Worm (Caenorhabditis elegans): Measurements from ENCODE around the gene srsx-10.

The srsx-10 gene

DNA sequence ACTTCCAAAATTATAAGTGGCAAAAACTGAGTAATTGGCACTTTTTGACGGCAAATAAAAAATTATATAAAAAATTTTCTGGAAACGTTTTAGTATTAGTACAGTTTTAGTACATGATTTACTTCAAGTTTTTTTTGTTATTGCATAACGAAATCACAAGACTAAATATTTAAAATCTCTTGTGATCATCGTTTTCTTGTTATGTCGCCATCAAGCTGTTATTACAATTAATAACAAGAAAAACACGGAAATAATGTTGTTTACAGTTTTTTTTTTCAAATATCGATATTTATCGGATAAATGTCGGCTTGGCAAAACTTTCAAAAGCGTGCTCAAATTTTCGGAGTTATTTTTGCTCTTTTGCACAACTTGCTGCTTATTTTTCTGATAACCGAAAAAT, 25.9 kb downstream of the srsx-10 start, which contains the start of gene str-209:
TSS of gene str-209 (plus strand) at position 301 of the 400 bp plus-strand sequence.
- TF ChIP-seq ref-1 (GFP tag; conservative IDR thresholded peaks at IDR 0.05) (no peak), flt-1 (GFP tag; IDR thresholded peaks at IDR 0.05) (no peak), ztf-29 (GFP tag; IDR thresholded peaks at IDR 0.05) (no peak), med-1 (GFP tag; optimal IDR thresholded peaks at IDR 0.05; ENCODE audit: insufficient read depth) (no peak), ztf-23 (GFP tag; IDR thresholded peaks at IDR 0.05) (no peak), cog-1 (tag; optimal IDR thresholded peaks at IDR 0.05) (no peak), T22C8.4 (GFP tag; IDR thresholded peaks at IDR 0.05) (no peak), klf-2 (GFP tag; conservative IDR thresholded peaks at IDR 0.05) (no peak), tab-1 (GFP tag; IDR thresholded peaks at IDR 0.05) (no peak)

DNA sequence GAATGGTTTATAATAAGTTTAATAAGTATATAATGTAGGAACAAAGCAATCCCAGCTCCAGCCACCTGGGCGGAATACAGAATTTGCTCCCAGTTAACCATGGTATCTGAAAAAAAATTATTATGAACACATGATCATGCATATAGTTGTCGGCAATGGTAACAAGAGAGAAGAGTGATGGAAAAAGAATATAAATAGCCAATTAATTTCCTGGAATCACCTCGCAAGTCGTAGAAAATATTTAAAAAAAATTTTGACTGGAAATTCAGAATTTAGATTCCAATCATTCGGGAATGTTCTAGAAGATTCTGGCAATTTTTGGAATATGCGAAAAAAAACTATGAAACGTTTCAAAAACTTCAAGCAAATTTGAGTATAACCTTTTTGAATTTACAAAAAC, 30.4 kb downstream of the srsx-10 start, which contains the start of gene str-211:
TSS of gene str-211 (minus strand) at position 101 of the 400 bp plus-strand sequence.
- no peak for TF ChIP-seq cog-1 (tag; optimal IDR thresholded peaks at IDR 0.05)
- no peak for TF ChIP-seq T22C8.4 (GFP tag; IDR thresholded peaks at IDR 0.05)
- TF ChIP-seq ztf-29 (GFP tag; IDR thresholded peaks at IDR 0.05), result no peak

DNA sequence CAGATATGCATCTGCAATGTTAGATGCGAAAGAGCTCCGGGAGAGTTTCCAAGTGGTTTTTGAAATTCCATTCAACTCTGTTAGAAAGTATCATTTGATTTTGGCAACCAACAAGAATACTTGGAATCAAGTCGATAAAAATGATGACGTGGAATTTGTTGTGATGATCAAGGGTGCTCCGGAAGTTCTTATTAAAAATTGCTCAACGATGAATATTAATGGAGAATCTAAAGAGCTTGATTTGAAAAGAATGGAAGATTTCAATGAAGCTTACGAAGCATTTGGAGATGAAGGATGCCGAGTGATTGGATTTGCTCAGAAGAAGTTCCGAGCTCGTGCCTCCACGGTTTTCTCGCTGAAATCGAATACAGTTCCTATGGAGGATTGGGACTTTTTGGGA, 37.2 kb downstream of the srsx-10 start:
- no peak for TF ChIP-seq ztf-29 (GFP tag; IDR thresholded peaks at IDR 0.05)

DNA sequence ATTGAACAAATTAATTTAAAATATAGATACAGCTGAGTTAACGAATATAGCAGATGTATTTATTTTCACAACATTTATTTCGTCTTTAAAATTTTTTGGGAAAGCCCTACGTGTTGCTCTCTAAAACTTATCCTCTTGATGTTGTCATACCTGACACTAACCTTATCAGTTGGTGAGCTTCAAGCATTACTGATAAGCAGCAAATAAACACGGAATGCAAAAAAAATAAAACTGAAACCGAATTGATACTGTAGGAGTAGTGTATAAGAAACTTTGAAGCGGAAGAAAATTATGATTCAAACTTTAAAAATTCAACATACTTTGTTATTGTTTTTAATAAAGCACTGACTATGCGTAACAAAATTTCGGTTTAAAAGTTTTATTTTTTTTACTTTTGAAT, 39.5 kb downstream of the srsx-10 start:
- no peak for TF ChIP-seq tab-1 (GFP tag; IDR thresholded peaks at IDR 0.05)
- TF ChIP-seq flt-1 (GFP tag; IDR thresholded peaks at IDR 0.05), result no peak
- TF ChIP-seq cog-1 (tag; optimal IDR thresholded peaks at IDR 0.05), result no peak
- no peak for TF ChIP-seq ztf-29 (GFP tag; IDR thresholded peaks at IDR 0.05)

DNA sequence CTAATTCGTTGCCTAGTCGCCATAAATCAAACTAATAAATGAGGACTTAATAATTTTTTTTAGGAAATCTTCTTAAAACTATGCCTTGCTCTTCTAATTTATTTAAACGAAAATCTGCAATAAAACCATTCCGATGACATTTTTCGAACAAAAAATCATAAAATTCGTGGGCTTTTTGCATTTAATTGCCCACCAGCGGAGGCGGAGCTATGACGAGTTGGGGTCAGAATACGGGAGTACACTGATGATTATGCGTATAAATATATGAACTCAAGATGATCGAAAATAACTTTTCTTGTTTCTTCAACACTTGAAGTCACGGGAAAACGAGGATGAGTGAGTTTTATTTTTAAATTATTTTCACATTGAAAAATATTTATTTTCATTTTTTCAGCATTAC, 40.2 kb downstream of the srsx-10 start, which contains the start of gene catp-2:
TSS of gene catp-2 (plus strand) at position 301 of the 400 bp plus-strand sequence.
- TF ChIP-seq ref-1 (GFP tag; conservative IDR thresholded peaks at IDR 0.05) (no peak), flt-1 (GFP tag; IDR thresholded peaks at IDR 0.05) (no peak), ztf-29 (GFP tag; IDR thresholded peaks at IDR 0.05) (no peak), ztf-23 (GFP tag; IDR thresholded peaks at IDR 0.05) (no peak), med-1 (GFP tag; optimal IDR thresholded peaks at IDR 0.05; ENCODE audit: insufficient read depth) (no peak), cog-1 (tag; optimal IDR thresholded peaks at IDR 0.05) (no peak)

DNA sequence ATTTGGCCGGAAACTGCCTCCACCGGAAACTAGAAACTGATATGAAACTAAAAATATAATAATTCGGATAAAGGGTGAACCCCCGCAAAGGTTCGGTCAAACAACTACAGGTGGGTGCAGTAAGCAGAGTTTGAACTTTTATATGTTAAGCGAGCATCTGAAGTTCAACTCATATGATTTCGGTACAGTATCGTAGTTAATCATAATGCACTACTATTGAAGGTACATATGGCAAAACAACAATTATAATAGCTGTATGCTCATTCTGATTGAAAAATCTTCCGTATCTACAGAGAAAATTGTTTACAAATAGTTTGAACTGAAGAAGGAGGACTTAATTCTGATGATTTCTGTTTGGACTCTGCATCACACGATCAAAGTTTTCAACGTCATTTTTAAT, 41.3 kb downstream of the srsx-10 start:
- TF ChIP-seq ztf-23 (GFP tag; IDR thresholded peaks at IDR 0.05) (no peak), tab-1 (GFP tag; IDR thresholded peaks at IDR 0.05) (no peak), ztf-29 (GFP tag; IDR thresholded peaks at IDR 0.05) (no peak), med-1 (GFP tag; optimal IDR thresholded peaks at IDR 0.05; ENCODE audit: insufficient read depth) (no peak), klf-2 (GFP tag; conservative IDR thresholded peaks at IDR 0.05) (no peak), cog-1 (tag; optimal IDR thresholded peaks at IDR 0.05) (no peak), flt-1 (GFP tag; IDR thresholded peaks at IDR 0.05) (no peak), T22C8.4 (GFP tag; IDR thresholded peaks at IDR 0.05) (no peak), ref-1 (GFP tag; conservative IDR thresholded peaks at IDR 0.05) (no peak)

DNA sequence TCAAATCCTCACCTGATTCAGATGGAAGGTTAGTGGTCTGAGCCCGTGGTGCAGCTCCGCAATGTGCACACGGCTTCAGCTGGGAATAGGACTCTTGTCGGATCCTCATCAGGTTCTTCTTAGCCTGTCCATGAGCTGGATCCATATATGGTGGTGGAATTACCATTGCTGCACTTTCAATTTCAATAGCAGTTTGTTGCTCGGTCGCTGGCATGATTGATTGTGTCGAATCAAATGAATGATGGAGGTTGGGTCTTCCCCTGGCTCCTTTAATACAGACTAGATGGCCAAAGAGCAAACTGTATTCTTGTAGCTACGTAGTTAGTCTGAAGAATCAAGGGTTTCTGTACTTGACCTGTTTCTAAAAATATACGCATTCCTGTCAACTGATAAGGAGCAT, 41.8 kb downstream of the srsx-10 start, which contains the start of gene C02E7.10:
TSS of gene C02E7.10 (minus strand) at position 232 of the 400 bp plus-strand sequence.
- TF ChIP-seq ref-1 (GFP tag; conservative IDR thresholded peaks at IDR 0.05) (no peak), med-1 (GFP tag; optimal IDR thresholded peaks at IDR 0.05; ENCODE audit: insufficient read depth) (no peak), cog-1 (tag; optimal IDR thresholded peaks at IDR 0.05) (no peak), ztf-23 (GFP tag; IDR thresholded peaks at IDR 0.05) (no peak), flt-1 (GFP tag; IDR thresholded peaks at IDR 0.05) (no peak), klf-2 (GFP tag; conservative IDR thresholded peaks at IDR 0.05) (no peak), ztf-29 (GFP tag; IDR thresholded peaks at IDR 0.05) (no peak), T22C8.4 (GFP tag; IDR thresholded peaks at IDR 0.05) (no peak), tab-1 (GFP tag; IDR thresholded peaks at IDR 0.05) (no peak)

DNA sequence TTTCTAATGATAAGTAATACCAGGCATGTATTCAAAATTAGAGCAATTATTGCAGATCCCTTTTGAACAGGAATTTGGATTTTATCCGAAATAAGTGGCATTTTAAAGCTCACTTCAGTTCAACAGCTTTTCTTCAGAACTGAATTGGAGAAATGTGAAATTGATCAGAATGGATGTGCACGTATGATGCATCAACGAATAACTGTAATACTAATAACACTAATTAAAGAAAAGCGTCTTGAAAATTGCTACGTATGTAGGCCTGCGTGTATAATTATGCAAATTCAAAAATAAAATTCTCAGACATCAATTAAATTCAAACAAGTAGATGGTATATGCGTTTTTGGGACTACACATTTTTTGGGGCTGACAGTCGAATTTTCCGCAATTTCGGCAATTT, 44.7 kb downstream of the srsx-10 start, which contains the start of gene str-205:
TSS of gene str-205 (minus strand) at position 101 of the 400 bp plus-strand sequence.
- TF ChIP-seq ref-1 (GFP tag; conservative IDR thresholded peaks at IDR 0.05) (no peak), flt-1 (GFP tag; IDR thresholded peaks at IDR 0.05) (no peak), tab-1 (GFP tag; IDR thresholded peaks at IDR 0.05) (no peak), med-1 (GFP tag; optimal IDR thresholded peaks at IDR 0.05; ENCODE audit: insufficient read depth) (no peak), T22C8.4 (GFP tag; IDR thresholded peaks at IDR 0.05) (no peak), cog-1 (tag; optimal IDR thresholded peaks at IDR 0.05) (no peak), klf-2 (GFP tag; conservative IDR thresholded peaks at IDR 0.05) (no peak), ztf-23 (GFP tag; IDR thresholded peaks at IDR 0.05) (no peak), ztf-29 (GFP tag; IDR thresholded peaks at IDR 0.05) (no peak)

DNA sequence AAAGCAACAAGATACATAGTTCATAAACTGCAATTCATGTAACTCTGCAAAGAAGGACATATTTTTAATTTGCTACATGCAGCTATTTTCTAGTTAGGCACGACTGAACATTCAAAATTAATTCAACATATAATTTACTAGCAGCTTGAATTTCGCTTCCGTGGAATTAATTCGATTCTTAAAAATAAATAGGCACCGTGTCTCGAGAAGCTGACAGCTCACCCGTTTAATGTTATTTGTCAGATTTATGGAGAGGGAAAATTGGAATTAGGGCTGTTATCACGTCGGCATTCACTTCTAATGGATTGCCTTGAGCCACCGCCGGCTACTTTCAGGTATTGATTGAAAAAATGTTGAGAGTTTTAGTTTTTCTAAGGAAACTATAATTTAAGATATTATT, 48.2 kb downstream of the srsx-10 start, which contains the start of gene srh-21:
TSS of gene srh-21 (plus strand) at position 301 of the 400 bp plus-strand sequence.
- no peak for TF ChIP-seq T22C8.4 (GFP tag; IDR thresholded peaks at IDR 0.05)
- no peak for TF ChIP-seq cog-1 (tag; optimal IDR thresholded peaks at IDR 0.05)
- TF ChIP-seq tab-1 (GFP tag; IDR thresholded peaks at IDR 0.05), result no peak
- no peak for TF ChIP-seq ztf-29 (GFP tag; IDR thresholded peaks at IDR 0.05)

DNA sequence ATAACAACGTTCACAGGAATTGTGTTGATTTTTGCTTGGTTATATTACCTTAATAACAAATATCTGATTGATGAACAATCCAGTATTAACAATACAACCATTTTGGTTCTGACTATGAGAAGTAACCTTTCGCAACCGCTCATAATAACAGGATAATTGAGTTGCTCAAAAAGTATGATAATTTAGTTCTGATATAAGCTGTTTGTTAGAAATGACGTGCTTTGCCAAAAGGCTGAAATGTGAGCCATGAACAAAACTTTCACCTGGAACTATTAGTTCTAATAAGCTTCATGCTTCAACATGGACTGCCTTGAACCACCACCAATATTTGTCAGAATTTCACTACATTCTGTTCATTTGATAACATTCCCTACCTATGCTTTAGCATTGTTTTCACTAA, 50.0 kb downstream of the srsx-10 start, which contains the start of gene srh-20:
TSS of gene srh-20 (plus strand) at position 301 of the 400 bp plus-strand sequence.
- no peak for TF ChIP-seq flt-1 (GFP tag; IDR thresholded peaks at IDR 0.05)
- TF ChIP-seq ztf-23 (GFP tag; IDR thresholded peaks at IDR 0.05), result no peak
- TF ChIP-seq med-1 (GFP tag; optimal IDR thresholded peaks at IDR 0.05; ENCODE audit: insufficient read depth), result no peak
- TF ChIP-seq tab-1 (GFP tag; IDR thresholded peaks at IDR 0.05), result no peak
- no peak for TF ChIP-seq cog-1 (tag; optimal IDR thresholded peaks at IDR 0.05)
- no peak for TF ChIP-seq klf-2 (GFP tag; conservative IDR thresholded peaks at IDR 0.05)
- TF ChIP-seq ztf-29 (GFP tag; IDR thresholded peaks at IDR 0.05), result no peak
- TF ChIP-seq ref-1 (GFP tag; conservative IDR thresholded peaks at IDR 0.05), result no peak
- no peak for TF ChIP-seq T22C8.4 (GFP tag; IDR thresholded peaks at IDR 0.05)
